Worm (Caenorhabditis elegans) whole organism, early embryonic: ENCODE results near the gene C35A5.8.

ENCODE experiments used
- B0310.2 ChIP-seq: sonication (generic microtip); optimal IDR thresholded peaks from 2 replicates; lab custom pipeline; 2016; ENCODE audit warnings: mild to moderate bottlenecking, missing genetic modification characterization, missing compliant biosample characterization
- F13C5.2 ChIP-seq: sonication (generic microtip); optimal IDR thresholded peaks from 2 replicates; lab custom pipeline; 2017; ENCODE audit warnings: mild to moderate bottlenecking, missing genetic modification characterization, inconsistent platforms, missing compliant biosample characterization
- aly-1 ChIP-seq: sonication (generic microtip); optimal IDR thresholded peaks from 2 replicates; lab custom pipeline; 2016; ENCODE audit warnings: missing genetic modification characterization, missing compliant biosample characterization
- ama-1 ChIP-seq: fragments of 150-350 bp; optimal IDR thresholded peaks from 2 replicates; lab custom pipeline; 2014
- ceh-13 ChIP-seq: fragments of 200-800 bp; sonication (Bioruptor generic); optimal IDR thresholded peaks from 2 replicates; lab custom pipeline; 2018; ENCODE audit warnings: mild to moderate bottlenecking, missing genetic modification characterization, missing compliant biosample characterization
- ceh-36 ChIP-seq: sonication (generic microtip); optimal IDR thresholded peaks from 2 replicates; lab custom pipeline; 2016; ENCODE audit warnings: missing genetic modification characterization, inconsistent platforms, missing compliant biosample characterization
- ets-7 ChIP-seq: sonication (generic microtip); optimal IDR thresholded peaks from 2 replicates; lab custom pipeline; 2016; ENCODE audit warnings: missing genotype, missing genetic modification characterization, missing compliant biosample characterization
- flt-1 ChIP-seq: fragments of 200-800 bp; sonication (Bioruptor generic); IDR thresholded peaks from 2 replicates; pipeline ENCODE4 v1.3.6; 2022; ENCODE audit warnings: missing genetic modification characterization, missing compliant biosample characterization
- hmbx-1 ChIP-seq: sonication (generic microtip); optimal IDR thresholded peaks from 2 replicates; lab custom pipeline; 2016; ENCODE audit warnings: mild to moderate bottlenecking, missing genetic modification characterization, missing compliant biosample characterization
- hmg-4 ChIP-seq: fragments of 200-800 bp; sonication (Bioruptor generic); optimal IDR thresholded peaks from 2 replicates; lab custom pipeline; 2018; ENCODE audit warnings: mild to moderate bottlenecking, missing genetic modification characterization, missing compliant biosample characterization
- hnd-1 ChIP-seq: sonication (generic microtip); optimal IDR thresholded peaks from 2 replicates; lab custom pipeline; 2016; ENCODE audit warnings: missing genetic modification characterization, missing compliant biosample characterization
- pes-1 ChIP-seq: fragments of 200-800 bp; sonication (Bioruptor generic); IDR thresholded peaks from 2 replicates; pipeline ENCODE4 v1.3.6; 2022; ENCODE audit warnings: missing genetic modification reagents, missing genetic modification characterization, missing compliant biosample characterization
- scrt-1 ChIP-seq: fragments of 200-800 bp; sonication (Bioruptor generic); IDR thresholded peaks from 2 replicates; pipeline ENCODE4 v1.3.6; 2022; ENCODE audit warnings: missing genetic modification characterization, missing compliant biosample characterization
- sea-1 ChIP-seq: fragments of 200-800 bp; sonication (Bioruptor generic); conservative IDR thresholded peaks from 2 replicates; pipeline ENCODE4 v1.3.6; 2022; ENCODE audit warnings: missing genetic modification characterization, missing compliant biosample characterization
- tbx-11 ChIP-seq: fragments of 200-800 bp; sonication (Bioruptor generic); IDR thresholded peaks from 2 replicates; pipeline ENCODE4 v1.3.6; 2022; ENCODE audit warnings: missing genetic modification characterization, missing compliant biosample characterization
- tbx-37 ChIP-seq: fragments of 200-800 bp; sonication (Bioruptor generic); conservative IDR thresholded peaks from 2 replicates; pipeline ENCODE4 v1.3.6; 2022; ENCODE audit warnings: missing genetic modification reagents, missing genetic modification characterization, missing compliant biosample characterization
- tra-4 ChIP-seq: sonication (generic microtip); optimal IDR thresholded peaks from 2 replicates; lab custom pipeline; 2017; ENCODE audit warnings: missing genetic modification characterization, missing compliant biosample characterization

The C35A5.8 gene

DNA sequence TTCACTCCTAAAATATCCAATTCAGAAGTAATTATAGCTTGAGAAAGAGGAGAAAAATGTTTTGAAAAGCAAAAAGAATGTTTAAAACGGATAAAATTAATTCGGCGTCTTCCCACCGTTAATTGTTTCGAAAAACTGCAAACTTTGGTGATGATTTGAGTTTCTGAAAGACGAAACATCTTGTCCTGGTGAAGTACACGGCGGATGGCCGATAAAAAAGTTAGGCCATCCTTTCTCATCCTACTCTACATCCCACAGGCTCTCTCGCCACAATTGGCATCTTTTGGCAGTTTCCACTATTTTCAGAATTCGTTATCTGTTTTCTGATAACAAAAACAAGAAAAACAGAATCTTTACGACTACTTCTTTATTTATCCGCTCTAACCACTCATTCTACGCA is at the start of gene C35A5.8, which contains the start of gene hda-11:
Gene C35A5.8, minus strand, starts transcription at position 7 of the 400 bp plus-strand sequence.
Gene hda-11, plus strand, starts transcription at position 283 of the 400 bp plus-strand sequence.
- peak; percentile 72 for TF ChIP-seq tbx-37
- TF ChIP-seq hmg-4 (GFP tag; lab: Kevin White, UChicago) = no peak
- no peak for TF ChIP-seq ceh-13 (GFP tag; lab: Kevin White, UChicago)
- no peak for TF ChIP-seq flt-1 (GFP tag; lab: Robert Waterston, UW)

- no peak for TF ChIP-seq hmg-4 (GFP tag; lab: Kevin White, UChicago)
- TF ChIP-seq ceh-36 = no peak
- TF ChIP-seq pes-1 (GFP tag; lab: Robert Waterston, UW) = no peak
- TF ChIP-seq aly-1 (tag; lab: Kevin White, UChicago) = no peak
- TF ChIP-seq hmbx-1 (tag; lab: Kevin White, UChicago) = no peak
- no peak for TF ChIP-seq F13C5.2 (tag; lab: Kevin White, UChicago)
- TF ChIP-seq sea-1 (GFP tag; lab: Robert Waterston, UW) = no peak
- no peak for TF ChIP-seq flt-1 (GFP tag; lab: Robert Waterston, UW)
- no peak for TF ChIP-seq hnd-1 (tag; lab: Kevin White, UChicago)
- TF ChIP-seq ama-1 (lab: Kevin White, UChicago) = no peak
- no peak for TF ChIP-seq ets-7 (tag; lab: Kevin White, UChicago)
These were observed 48.5 kb upstream of the C35A5.8 start for ce11 chrV:10574197-10574596.

DNA sequence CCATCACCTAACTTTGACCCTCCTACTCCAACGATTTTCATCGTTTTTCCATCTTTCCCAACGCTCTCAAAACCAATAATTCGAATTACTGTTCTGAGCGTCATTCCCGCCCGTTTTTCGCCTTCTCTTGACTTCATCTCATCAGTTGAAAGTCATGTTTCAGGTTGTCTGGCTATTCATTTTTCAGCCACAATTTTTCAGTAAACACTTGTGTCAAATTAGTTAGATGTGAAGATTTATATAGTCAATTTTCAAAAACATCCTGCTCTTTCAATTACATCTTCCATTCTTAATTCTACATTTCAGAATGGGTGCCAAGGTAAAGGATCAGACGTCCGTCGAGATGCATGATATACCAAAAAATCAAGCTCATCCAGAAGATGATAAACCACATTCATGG is 46.9 kb upstream of the C35A5.8 start, which contains the start of gene del-6:
Gene del-6, plus strand, starts transcription at position 301 of the 400 bp plus-strand sequence.
- TF ChIP-seq ets-7 (tag; lab: Kevin White, UChicago) = no peak
- no peak for TF ChIP-seq flt-1 (GFP tag; lab: Robert Waterston, UW)
- no peak for TF ChIP-seq sea-1 (GFP tag; lab: Robert Waterston, UW)
- no peak for TF ChIP-seq hmg-4 (GFP tag; lab: Kevin White, UChicago)
- TF ChIP-seq hnd-1 (tag; lab: Kevin White, UChicago) = no peak
- TF ChIP-seq scrt-1 (GFP tag; lab: Robert Waterston, UW) = no peak
- no peak for TF ChIP-seq tbx-37
- TF ChIP-seq ceh-13 (GFP tag; lab: Kevin White, UChicago) = no peak
- TF ChIP-seq aly-1 (tag; lab: Kevin White, UChicago) = no peak
- no peak for TF ChIP-seq pes-1 (GFP tag; lab: Robert Waterston, UW)
- TF ChIP-seq tra-4 = no peak
- no peak for TF ChIP-seq ama-1 (lab: Kevin White, UChicago)
- no peak for TF ChIP-seq B0310.2 (tag; lab: Kevin White, UChicago)
- no peak for TF ChIP-seq ceh-36
- TF ChIP-seq F13C5.2 (tag; lab: Kevin White, UChicago) = no peak
- TF ChIP-seq tbx-11 (GFP tag; lab: Robert Waterston, UW) = no peak
- TF ChIP-seq hmbx-1 (tag; lab: Kevin White, UChicago) = no peak

- TF ChIP-seq ceh-36 (no peak), tbx-37 (no peak), hmbx-1 (tag; lab: Kevin White, UChicago) (no peak), hmg-4 (GFP tag; lab: Kevin White, UChicago) (no peak), F13C5.2 (tag; lab: Kevin White, UChicago) (no peak), pes-1 (GFP tag; lab: Robert Waterston, UW) (no peak), ets-7 (tag; lab: Kevin White, UChicago) (no peak), scrt-1 (GFP tag; lab: Robert Waterston, UW) (no peak), ama-1 (lab: Kevin White, UChicago) (no peak), aly-1 (tag; lab: Kevin White, UChicago) (no peak), sea-1 (GFP tag; lab: Robert Waterston, UW) (no peak)
These were observed 45.8 kb upstream of the C35A5.8 start for ce11 chrV:10571523-10571922.

DNA sequence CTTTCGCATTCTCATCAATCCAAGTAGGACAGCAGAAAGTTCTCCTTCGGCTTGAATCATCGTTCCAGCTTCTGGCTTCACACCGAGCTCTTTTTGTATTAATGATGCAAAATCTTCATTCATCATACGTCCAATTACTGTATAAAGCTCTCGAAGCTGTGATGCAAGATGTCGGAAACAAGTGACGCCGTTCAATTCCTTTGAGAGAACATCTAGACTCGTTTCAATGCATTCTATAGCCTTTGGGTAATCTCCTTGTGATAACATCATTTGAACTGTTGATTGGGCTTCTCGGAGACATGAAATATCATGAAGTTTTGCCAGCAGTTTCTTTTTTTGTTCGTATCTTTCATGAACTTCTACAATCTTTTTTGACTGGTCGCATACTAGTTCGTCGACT is 42.8 kb upstream of the C35A5.8 start:
- TF ChIP-seq F13C5.2 (tag; lab: Kevin White, UChicago) = no peak
- TF ChIP-seq tbx-11 (GFP tag; lab: Robert Waterston, UW) = no peak
- no peak for TF ChIP-seq ets-7 (tag; lab: Kevin White, UChicago)
- no peak for TF ChIP-seq hmg-4 (GFP tag; lab: Kevin White, UChicago)
- TF ChIP-seq ama-1 (lab: Kevin White, UChicago) = no peak
- TF ChIP-seq hnd-1 (tag; lab: Kevin White, UChicago) = no peak
- TF ChIP-seq scrt-1 (GFP tag; lab: Robert Waterston, UW) = no peak
- TF ChIP-seq B0310.2 (tag; lab: Kevin White, UChicago) = no peak

ce11 chrV:10564830-10565365 is 39.2 kb upstream of the C35A5.8 start, which contains the start of gene cat-4:
TSS of gene cat-4 (plus strand) at chrV:10564880.
- TF ChIP-seq tbx-37 (no peak), tra-4 (no peak), hmbx-1 (tag; lab: Kevin White, UChicago) (no peak), ama-1 (lab: Kevin White, UChicago) (no peak), ets-7 (tag; lab: Kevin White, UChicago) (no peak), aly-1 (tag; lab: Kevin White, UChicago) (no peak), sea-1 (GFP tag; lab: Robert Waterston, UW) (no peak), hmg-4 (GFP tag; lab: Kevin White, UChicago) (no peak), F13C5.2 (tag; lab: Kevin White, UChicago) (no peak), tbx-11 (GFP tag; lab: Robert Waterston, UW) (no peak), scrt-1 (GFP tag; lab: Robert Waterston, UW) (no peak)

DNA sequence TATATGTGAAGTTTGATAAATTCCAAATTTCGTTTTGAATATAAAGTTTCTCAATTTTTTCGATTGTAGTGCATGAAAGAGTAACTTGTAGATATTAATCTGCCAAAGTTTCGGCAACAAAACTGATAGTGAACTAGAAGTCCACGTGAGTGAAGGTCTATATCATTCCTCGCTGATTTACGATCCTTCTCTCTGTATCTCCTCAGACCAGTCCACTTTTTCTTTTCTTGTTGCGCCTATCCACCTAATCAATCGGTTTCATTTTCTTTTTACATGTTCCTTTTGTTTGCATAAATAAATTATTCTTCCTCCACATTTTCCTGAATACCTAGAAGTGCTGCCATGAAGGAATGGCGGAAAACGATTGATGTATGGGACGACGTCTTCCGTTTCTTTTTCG is 38.4 kb upstream of the C35A5.8 start:
- TF ChIP-seq hmbx-1 (tag; lab: Kevin White, UChicago) (no peak), hmg-4 (GFP tag; lab: Kevin White, UChicago) (no peak), hnd-1 (tag; lab: Kevin White, UChicago) (no peak), aly-1 (tag; lab: Kevin White, UChicago) (no peak), ets-7 (tag; lab: Kevin White, UChicago) (no peak), ceh-13 (GFP tag; lab: Kevin White, UChicago) (no peak), B0310.2 (tag; lab: Kevin White, UChicago) (no peak), pes-1 (GFP tag; lab: Robert Waterston, UW) (no peak), flt-1 (GFP tag; lab: Robert Waterston, UW) (no peak)
